Fruit fly (Drosophila melanogaster): ENCODE results near the gene Clp.

- no peak for TF ChIP-seq CG6854 (GFP tag; optimal IDR thresholded peaks at IDR 0.05)
- no peak for TF ChIP-seq Ets21C (GFP tag; optimal IDR thresholded peaks at IDR 0.05)
- TF ChIP-seq CG16779 (tag; optimal IDR thresholded peaks at IDR 0.05) = no peak
- no peak for TF ChIP-seq CG6808 (GFP tag; optimal IDR thresholded peaks at IDR 0.05)
- TF ChIP-seq pdm3 (GFP tag; optimal IDR thresholded peaks at IDR 0.05) = no peak
- no peak for TF ChIP-seq CG7368 (GFP tag; optimal IDR thresholded peaks at IDR 0.05)
- TF ChIP-seq CG10669 (GFP tag; optimal IDR thresholded peaks at IDR 0.05) = no peak
These were observed 1.9 kb upstream of the Clp start, which contains the start of gene CG15880 for dm6 chr2L:817850-818249.

All from whole organism, prepupa.